ENCODE assay signal across 5 fruit fly cellular contexts in the genomic region with DNA sequence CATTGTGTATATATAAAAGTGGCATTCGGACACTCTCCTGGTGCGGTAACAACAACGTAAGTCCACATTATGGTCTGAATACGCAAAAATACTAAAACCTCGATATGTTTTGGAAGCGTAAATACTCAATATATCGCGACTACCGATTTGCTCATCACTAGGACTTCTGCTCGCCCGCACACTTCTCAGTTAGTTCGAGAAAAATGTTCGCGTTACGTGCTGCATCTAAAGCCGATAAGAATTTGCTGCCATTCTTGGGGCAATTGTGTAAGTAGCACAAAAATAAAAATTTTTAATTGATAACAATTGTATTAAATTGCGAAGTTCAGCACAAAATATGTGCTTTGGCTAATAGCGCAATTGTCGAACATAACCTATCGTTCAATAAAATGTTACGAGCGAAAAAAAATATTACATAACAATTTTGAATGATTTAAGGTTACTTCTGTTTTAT.
TF ChIP-seq lines count a peak whose summit lies in the region.

A gene (minus strand): TSS at position 71 of the 454 bp plus-strand sequence.

- TF ChIP-seq CTCF in whole organism, embryonic (GFP tag; optimal IDR thresholded peaks at IDR 0.05; lab: Kevin White, UChicago) = no peak

TF ChIP-seq in whole organism, adult, 20 proteins besides CTCF, POLR2A, EP300 and RAD21 (continues in another document):
- peak; percentile 77 for TF ChIP-seq CG11617 (GFP tag; optimal IDR thresholded peaks at IDR 0.05; lab: Kevin White, UChicago)
- TF ChIP-seq cnc (optimal IDR thresholded peaks at IDR 0.05; lab: Kevin White, UChicago) = no peak
- no peak for TF ChIP-seq Clk (GFP tag; optimal IDR thresholded peaks at IDR 0.05; lab: Kevin White, UChicago)
- TF ChIP-seq CG1620 (GFP tag; optimal IDR thresholded peaks at IDR 0.05; lab: Kevin White, UChicago) = peak; percentile 46
- peak; percentile 48 for TF ChIP-seq CG5204 (GFP tag; optimal IDR thresholded peaks at IDR 0.05; lab: Kevin White, UChicago)
- peak; percentile 21 for TF ChIP-seq ovo (GFP tag; optimal IDR thresholded peaks at IDR 0.05; lab: Kevin White, UChicago)
- peak; percentile 45 for TF ChIP-seq CG14711 (tag; optimal IDR thresholded peaks at IDR 0.05; lab: Kevin White, UChicago)
- TF ChIP-seq Mnt (GFP tag; optimal IDR thresholded peaks at IDR 0.05; lab: Kevin White, UChicago) = peak; percentile 85
- TF ChIP-seq kay (GFP tag; lab: Kevin White, UChicago; ENCODE audit: borderline replicate concordance) = peak; percentile 91
- no peak for TF ChIP-seq Crg-1 (GFP tag; optimal IDR thresholded peaks at IDR 0.05; lab: Kevin White, UChicago)
- TF ChIP-seq tj (GFP tag; optimal IDR thresholded peaks at IDR 0.05; lab: Kevin White, UChicago) = peak; percentile 49
- TF ChIP-seq CG12768 (GFP tag; optimal IDR thresholded peaks at IDR 0.05; lab: Kevin White, UChicago) = peak; percentile 3
- TF ChIP-seq bab1 (GFP tag; optimal IDR thresholded peaks at IDR 0.05; lab: Kevin White, UChicago) = peak; percentile 87
- peak; percentile 68 for TF ChIP-seq CG33017 (tag; optimal IDR thresholded peaks at IDR 0.05; lab: Kevin White, UChicago)
- peak; percentile 17 for TF ChIP-seq CG7045 (GFP tag; optimal IDR thresholded peaks at IDR 0.05; lab: Kevin White, UChicago)
- TF ChIP-seq pad (GFP tag; optimal IDR thresholded peaks at IDR 0.05; lab: Kevin White, UChicago) = peak; percentile 10
- TF ChIP-seq toe (GFP tag; optimal IDR thresholded peaks at IDR 0.05; lab: Kevin White, UChicago) = no peak

TF ChIP-seq in whole organism, embryonic, 481 proteins besides CTCF, POLR2A, EP300 and RAD21 (continues in another document):
- TF ChIP-seq bbx (GFP tag; IDR thresholded peaks at IDR 0.05; lab: Robert Waterston, UW; ENCODE audit: partially characterized antibody) = peak; percentile 83; the same call in 1 of the 2 replicates
- no peak for TF ChIP-seq CG14050 (GFP tag; IDR thresholded peaks at IDR 0.05; lab: Robert Waterston, UW)
- TF ChIP-seq gfzf (GFP tag; optimal IDR thresholded peaks at IDR 0.05; lab: Kevin White, UChicago) = peak; percentile 39
- TF ChIP-seq Neu2 (GFP tag; optimal IDR thresholded peaks at IDR 0.05; lab: Kevin White, UChicago; ENCODE audit: borderline replicate concordance) = no peak
- peak; percentile 23 for TF ChIP-seq Sox100B (GFP tag; optimal IDR thresholded peaks at IDR 0.05; lab: Kevin White, UChicago)
- TF ChIP-seq CG9437 (GFP tag; optimal IDR thresholded peaks at IDR 0.05; lab: Kevin White, UChicago) = peak; percentile 88
- no peak for TF ChIP-seq Tbp (GFP tag; optimal IDR thresholded peaks at IDR 0.05; lab: Kevin White, UChicago)
- TF ChIP-seq BEAF-32 (GFP tag; optimal IDR thresholded peaks at IDR 0.05; lab: Kevin White, UChicago) = peak; percentile 76
- peak; percentile 13 for TF ChIP-seq CG18011 (GFP tag; optimal IDR thresholded peaks at IDR 0.05; lab: Kevin White, UChicago)
- TF ChIP-seq hbn (GFP tag; IDR thresholded peaks at IDR 0.05; lab: Robert Waterston, UW; ENCODE audit: partially characterized antibody) = no peak
- TF ChIP-seq az2 (GFP tag; optimal IDR thresholded peaks at IDR 0.05; lab: Kevin White, UChicago) = no peak
- peak; percentile 76 for TF ChIP-seq Scr (GFP tag; IDR thresholded peaks at IDR 0.05; lab: Robert Waterston, UW; ENCODE audit: partially characterized antibody)
- TF ChIP-seq Stat92E (GFP tag; optimal IDR thresholded peaks at IDR 0.05; lab: Kevin White, UChicago) = peak in 1 of 3 experiments; percentile 61
- TF ChIP-seq CG13123 (GFP tag; optimal IDR thresholded peaks at IDR 0.05; lab: Kevin White, UChicago) = peak; percentile 11
- TF ChIP-seq CG2199 (GFP tag; IDR thresholded peaks at IDR 0.05; lab: Robert Waterston, UW) = 0 out of 3 replicates have a peak, but pooled peaks have one; percentile 12
- no peak for TF ChIP-seq stc (GFP tag; IDR thresholded peaks at IDR 0.05; lab: Robert Waterston, UW)

TF ChIP-seq in whole organism, prepupa, 60 proteins besides CTCF, POLR2A, EP300 and RAD21 (continues in another document):
- no peak for TF ChIP-seq achi (GFP tag; optimal IDR thresholded peaks at IDR 0.05; lab: Kevin White, UChicago)
- TF ChIP-seq topi (GFP tag; optimal IDR thresholded peaks at IDR 0.05; lab: Kevin White, UChicago) = peak; percentile 54
- TF ChIP-seq fd85E (GFP tag; optimal IDR thresholded peaks at IDR 0.05; lab: Kevin White, UChicago) = no peak
- TF ChIP-seq CG11294 (GFP tag; IDR thresholded peaks at IDR 0.05; lab: Robert Waterston, UW) = no peak
- no peak for TF ChIP-seq acj6 (GFP tag; optimal IDR thresholded peaks at IDR 0.05; lab: Kevin White, UChicago)
- TF ChIP-seq ss (GFP tag; optimal IDR thresholded peaks at IDR 0.05; lab: Kevin White, UChicago) = no peak
- no peak for TF ChIP-seq CG32006 (GFP tag; optimal IDR thresholded peaks at IDR 0.05; lab: Kevin White, UChicago)
- TF ChIP-seq esn (GFP tag; optimal IDR thresholded peaks at IDR 0.05; lab: Kevin White, UChicago) = peak; percentile 50
- no peak for TF ChIP-seq CG10631 (GFP tag; optimal IDR thresholded peaks at IDR 0.05; lab: Kevin White, UChicago)
- no peak for TF ChIP-seq eg (GFP tag; IDR thresholded peaks at IDR 0.05; lab: Robert Waterston, UW)
- TF ChIP-seq CG9139 (GFP tag; optimal IDR thresholded peaks at IDR 0.05; lab: Kevin White, UChicago) = no peak
- TF ChIP-seq Eip78C (GFP tag; lab: Kevin White, UChicago) = peak; percentile 73
- TF ChIP-seq CG3919 (GFP tag; optimal IDR thresholded peaks at IDR 0.05; lab: Kevin White, UChicago) = no peak
- TF ChIP-seq CG16779 (tag; optimal IDR thresholded peaks at IDR 0.05; lab: Kevin White, UChicago) = no peak
- no peak for TF ChIP-seq Hr38 (GFP tag; optimal IDR thresholded peaks at IDR 0.05; lab: Kevin White, UChicago)
- TF ChIP-seq Sox14 (GFP tag; optimal IDR thresholded peaks at IDR 0.05; lab: Kevin White, UChicago) = peak; percentile 64
- no peak for TF ChIP-seq fkh (GFP tag; optimal IDR thresholded peaks at IDR 0.05; lab: Kevin White, UChicago)
- no peak for TF ChIP-seq CG6792 (GFP tag; optimal IDR thresholded peaks at IDR 0.05; lab: Kevin White, UChicago)
- TF ChIP-seq svp (GFP tag; lab: Kevin White, UChicago) = no peak
- no peak for TF ChIP-seq pdm3 (GFP tag; optimal IDR thresholded peaks at IDR 0.05; lab: Kevin White, UChicago)

TF ChIP-seq in whole organism, pupa, 21 proteins besides CTCF, POLR2A, EP300 and RAD21:
- no peak for TF ChIP-seq CG9948 (tag; optimal IDR thresholded peaks at IDR 0.05; lab: Kevin White, UChicago)
- peak; percentile 81 for TF ChIP-seq D1 (tag; optimal IDR thresholded peaks at IDR 0.05; lab: Kevin White, UChicago)
- peak; percentile 2 for TF ChIP-seq Snoo (tag; optimal IDR thresholded peaks at IDR 0.05; lab: Kevin White, UChicago)
- TF ChIP-seq CG15710 (tag; optimal IDR thresholded peaks at IDR 0.05; lab: Kevin White, UChicago) = no peak
- TF ChIP-seq Pif1B (GFP tag; optimal IDR thresholded peaks at IDR 0.05; lab: Kevin White, UChicago) = peak; percentile 28
- TF ChIP-seq Pif1A (GFP tag; optimal IDR thresholded peaks at IDR 0.05; lab: Kevin White, UChicago) = peak; percentile 30
- no peak for TF ChIP-seq CG32121 (GFP tag; IDR thresholded peaks at IDR 0.05; lab: Robert Waterston, UW)
- TF ChIP-seq rn (GFP tag; IDR thresholded peaks at IDR 0.05; lab: Robert Waterston, UW) = no peak

TF ChIP-seq in whole organism, wandering third instar larva, 38 proteins besides CTCF, POLR2A, EP300 and RAD21 (continues in another document):
- TF ChIP-seq dsf (GFP tag; optimal IDR thresholded peaks at IDR 0.05; lab: Kevin White, UChicago; ENCODE audit: borderline replicate concordance) (peak; percentile 35), HLH106 (tag; optimal IDR thresholded peaks at IDR 0.05; lab: Kevin White, UChicago) (no peak), N (GFP tag; optimal IDR thresholded peaks at IDR 0.05; lab: Kevin White, UChicago) (peak; percentile 8), foxo (GFP tag; optimal IDR thresholded peaks at IDR 0.05; lab: Kevin White, UChicago) (no peak), dmrt93B (GFP tag; optimal IDR thresholded peaks at IDR 0.05; lab: Kevin White, UChicago) (no peak), Dif (GFP tag; optimal IDR thresholded peaks at IDR 0.05; lab: Kevin White, UChicago; ENCODE audit: partially characterized antibody) (peak; percentile 54), h (GFP tag; optimal IDR thresholded peaks at IDR 0.05; lab: Kevin White, UChicago) (peak; percentile 40), Abd-B (GFP tag; optimal IDR thresholded peaks at IDR 0.05; lab: Kevin White, UChicago) (no peak), Dfd (GFP tag; optimal IDR thresholded peaks at IDR 0.05; lab: Kevin White, UChicago) (no peak), brk (GFP tag; optimal IDR thresholded peaks at IDR 0.05; lab: Kevin White, UChicago) (peak; percentile 13), ey (GFP tag; optimal IDR thresholded peaks at IDR 0.05; lab: Kevin White, UChicago) (no peak), CG9705 (GFP tag; optimal IDR thresholded peaks at IDR 0.05; lab: Kevin White, UChicago) (no peak), usp (GFP tag; optimal IDR thresholded peaks at IDR 0.05; lab: Kevin White, UChicago) (no peak), rgr (GFP tag; optimal IDR thresholded peaks at IDR 0.05; lab: Kevin White, UChicago) (no peak), fru (GFP tag; optimal IDR thresholded peaks at IDR 0.05; lab: Kevin White, UChicago) (peak; percentile 28), dl (GFP tag; optimal IDR thresholded peaks at IDR 0.05; lab: Kevin White, UChicago; ENCODE audit: insufficient read depth in 1 of 2, partially characterized antibody in 2 of 2) (no peak), Myc (optimal IDR thresholded peaks at IDR 0.05; lab: Kevin White, UChicago) (no peak), Sp1 (GFP tag; optimal IDR thresholded peaks at IDR 0.05; lab: Kevin White, UChicago) (no peak), CG32264 (GFP tag; optimal IDR thresholded peaks at IDR 0.05; lab: Kevin White, UChicago) (no peak), pan (optimal IDR thresholded peaks at IDR 0.05; lab: Kevin White, UChicago) (no peak), br (GFP tag; optimal IDR thresholded peaks at IDR 0.05; lab: Kevin White, UChicago) (peak; percentile 75), Vsx2 (GFP tag; optimal IDR thresholded peaks at IDR 0.05; lab: Kevin White, UChicago; ENCODE audit: partially characterized antibody) (no peak), jim (GFP tag; optimal IDR thresholded peaks at IDR 0.05; lab: Kevin White, UChicago) (no peak), OdsH (GFP tag; optimal IDR thresholded peaks at IDR 0.05; lab: Kevin White, UChicago) (no peak), Hnf4 (GFP tag; optimal IDR thresholded peaks at IDR 0.05; lab: Kevin White, UChicago) (peak; percentile 28), tai (GFP tag; optimal IDR thresholded peaks at IDR 0.05; lab: Kevin White, UChicago) (peak; percentile 70), sv (GFP tag; optimal IDR thresholded peaks at IDR 0.05; lab: Kevin White, UChicago) (no peak), psq (GFP tag; optimal IDR thresholded peaks at IDR 0.05; lab: Kevin White, UChicago) (no peak), Hr83 (GFP tag; optimal IDR thresholded peaks at IDR 0.05; lab: Kevin White, UChicago; ENCODE audit: poor library complexity, severe bottlenecking) (peak; percentile 80), woc (GFP tag; optimal IDR thresholded peaks at IDR 0.05; lab: Kevin White, UChicago) (peak; percentile 56), GATAd (GFP tag; optimal IDR thresholded peaks at IDR 0.05; lab: Kevin White, UChicago) (no peak)
